Fruit fly (Drosophila melanogaster) whole organism, embryonic: ENCODE results near the gene CG16779.
A peak's percentile ranks its signal among the peaks of the same experiment; 100 is the strongest.

Experiments used
- ATbp ChIP-seq: fragments of 200-800 bp; sonication (Bioruptor generic); optimal IDR thresholded peaks from 2 replicates; lab custom pipeline; 2017; ENCODE audit warnings: missing biosample characterization, mild to moderate bottlenecking, missing genetic modification characterization, missing genetic modification reagents
- Antp ChIP-seq: fragments of 200-800 bp; sonication (Bioruptor generic); optimal IDR thresholded peaks from 3 replicates; lab custom pipeline; 2016; ENCODE audit warnings: missing biosample characterization, missing genetic modification characterization
- BtbVII ChIP-seq: fragments of 200-800 bp; sonication (Bioruptor generic); optimal IDR thresholded peaks from 3 replicates; lab custom pipeline; 2017; ENCODE audit warnings: missing biosample characterization, mild to moderate bottlenecking, missing genetic modification characterization
- CG10654 ChIP-seq: fragments of 200-800 bp; sonication (Bioruptor generic); optimal IDR thresholded peaks from 2 replicates; lab custom pipeline; 2016; ENCODE audit warnings: missing biosample characterization, missing genetic modification characterization
- CG10979 ChIP-seq: fragments of 200-800 bp; sonication (Bioruptor generic); optimal IDR thresholded peaks from 2 replicates; lab custom pipeline; 2018; ENCODE audit warnings: missing biosample characterization, mild to moderate bottlenecking, missing genetic modification characterization, moderate library complexity
- CG11504 ChIP-seq: fragments of 200-800 bp; sonication (Bioruptor generic); optimal IDR thresholded peaks from 3 replicates; lab custom pipeline; 2019; ENCODE audit warnings: missing biosample characterization, mild to moderate bottlenecking, missing genetic modification characterization, moderate library complexity
- CG12299 ChIP-seq: fragments of 200-800 bp; sonication (Bioruptor generic); optimal IDR thresholded peaks from 2 replicates; lab custom pipeline; 2018; ENCODE audit warnings: missing biosample characterization, mild to moderate bottlenecking, missing genetic modification characterization
- CG13123 ChIP-seq: fragments of 200-800 bp; sonication (Bioruptor generic); optimal IDR thresholded peaks from 2 replicates; lab custom pipeline; 2016; ENCODE audit warnings: missing biosample characterization, missing genetic modification characterization
- CG15073 ChIP-seq: fragments of 200-800 bp; sonication (Bioruptor generic); optimal IDR thresholded peaks from 2 replicates; lab custom pipeline; 2016; ENCODE audit warnings: missing biosample characterization, missing genetic modification characterization
- CG15696 ChIP-seq: fragments of 200-800 bp; sonication (Bioruptor generic); optimal IDR thresholded peaks from 2 replicates; lab custom pipeline; 2019; ENCODE audit warnings: missing biosample characterization, mild to moderate bottlenecking, missing genetic modification characterization, moderate library complexity
- CG1603 ChIP-seq: fragments of 200-800 bp; sonication (Bioruptor generic); optimal IDR thresholded peaks from 2 replicates; lab custom pipeline; 2019; ENCODE audit warnings: missing biosample characterization, mild to moderate bottlenecking, missing genetic modification characterization, moderate library complexity
- CG17359 ChIP-seq: fragments of 200-800 bp; sonication (Bioruptor generic); optimal IDR thresholded peaks from 3 replicates; lab custom pipeline; 2018; ENCODE audit warnings: missing biosample characterization, mild to moderate bottlenecking, missing genetic modification characterization, moderate library complexity
- CG17361 ChIP-seq: fragments of 200-800 bp; sonication (Bioruptor generic); IDR thresholded peaks from 3 replicates; pipeline ENCODE4 v1.3.6; 2022; ENCODE audit warnings: missing biosample characterization, missing genetic modification characterization
- CG17912 ChIP-seq: fragments of 200-800 bp; sonication (Bioruptor generic); optimal IDR thresholded peaks from 2 replicates; lab custom pipeline; 2018; ENCODE audit warnings: missing biosample characterization, mild to moderate bottlenecking, missing genetic modification characterization
- CG2712 ChIP-seq: fragments of 200-800 bp; optimal IDR thresholded peaks from 3 replicates; lab custom pipeline; 2019; ENCODE audit warnings: missing biosample characterization, mild to moderate bottlenecking, missing genetic modification characterization, moderate library complexity
- CG31441 ChIP-seq: fragments of 200-800 bp; sonication (Bioruptor generic); IDR thresholded peaks from 2 replicates; pipeline ENCODE4 v1.3.6; 2022; ENCODE audit warnings: missing biosample characterization, missing genetic modification characterization
- CG4730 ChIP-seq: fragments of 200-800 bp; sonication (Bioruptor generic); IDR thresholded peaks from 2 replicates; pipeline ENCODE4 v1.3.6; 2022; ENCODE audit warnings: missing biosample characterization, missing genetic modification characterization
- CG7372 ChIP-seq: fragments of 200-800 bp; sonication (Bioruptor generic); IDR thresholded peaks from 2 replicates; pipeline ENCODE4 v1.3.6; 2022; ENCODE audit warnings: missing biosample characterization, missing genetic modification characterization
- CG8281 ChIP-seq: fragments of 200-800 bp; sonication (Bioruptor generic); optimal IDR thresholded peaks from 2 replicates; lab custom pipeline; 2018; ENCODE audit warnings: missing biosample characterization, mild to moderate bottlenecking, missing genetic modification characterization, moderate library complexity
- D19A ChIP-seq: fragments of 200-800 bp; optimal IDR thresholded peaks from 3 replicates; lab custom pipeline; 2019; ENCODE audit warnings: missing biosample characterization, mild to moderate bottlenecking, missing genetic modification characterization, moderate library complexity
- Dad ChIP-seq: fragments of 200-800 bp; sonication (Bioruptor generic); optimal IDR thresholded peaks from 3 replicates; lab custom pipeline; 2016; ENCODE audit warnings: missing biosample characterization, missing genetic modification characterization
- Dref ChIP-seq: fragments of 200-800 bp; sonication (Bioruptor generic); IDR thresholded peaks from 2 replicates; pipeline ENCODE4 v1.3.6; 2022; ENCODE audit warnings: missing biosample characterization, missing genetic modification characterization
- Ets97D ChIP-seq: fragments of 200-800 bp; sonication (Bioruptor generic); optimal IDR thresholded peaks from 3 replicates; lab custom pipeline; 2016; ENCODE audit warnings: missing biosample characterization, missing genetic modification characterization
- H2.0 ChIP-seq: fragments of 200-800 bp; sonication (Bioruptor generic); IDR thresholded peaks from 2 replicates; pipeline ENCODE4 v1.3.6; 2022; ENCODE audit warnings: missing biosample characterization, missing genetic modification characterization
- Hr78 ChIP-seq, 2 experiments: fragments of 200-800 bp in 1 of 2; fragments of >200 bp in 1 of 2; sonication (Bioruptor generic) in 1 of 2; optimal IDR thresholded peaks; 2 replicates each; lab custom pipeline; 2017 to 2019; ENCODE audit warnings: missing biosample characterization in 2 of 2, missing genetic modification characterization in 2 of 2, mild to moderate bottlenecking in 1 of 2, moderate library complexity in 1 of 2
- Jarid2 ChIP-seq: fragments of 200-800 bp; sonication (Bioruptor generic); optimal IDR thresholded peaks from 3 replicates; lab custom pipeline; 2017; ENCODE audit warnings: mild to moderate bottlenecking, missing biosample characterization, missing genetic modification reagents, missing genetic modification characterization
- Pdp1 ChIP-seq, 2 experiments: fragments of 200-800 bp; sonication (Bioruptor generic); optimal IDR thresholded peaks; 3 replicates each; lab custom pipeline; 2016; ENCODE audit warnings: missing biosample characterization in 2 of 2, missing genetic modification characterization in 2 of 2, mild to moderate bottlenecking in 1 of 2, moderate library complexity in 1 of 2
- ab ChIP-seq: fragments of 200-800 bp; sonication (Bioruptor generic); optimal IDR thresholded peaks from 2 replicates; lab custom pipeline; 2016; ENCODE audit warnings: missing biosample characterization, missing genetic modification characterization
- abd-A ChIP-seq: fragments of 200-800 bp; sonication (Bioruptor generic); optimal IDR thresholded peaks from 3 replicates; lab custom pipeline; 2019; ENCODE audit warnings: missing biosample characterization, mild to moderate bottlenecking, missing genetic modification characterization, moderate library complexity
- bsh ChIP-seq, 2 experiments: fragments of 200-800 bp; sonication (Bioruptor generic); optimal IDR thresholded peaks; 2 replicates each; lab custom pipeline; 2017 to 2018; ENCODE audit warnings: mild to moderate bottlenecking in 2 of 2, missing biosample characterization in 2 of 2, missing genetic modification characterization in 2 of 2, moderate library complexity in 1 of 2
- cad ChIP-seq: fragments of >200 bp; optimal IDR thresholded peaks from 2 replicates; lab custom pipeline; 2017; ENCODE audit warnings: missing biosample characterization, missing genetic modification characterization
- cg ChIP-seq: fragments of 200-800 bp; sonication (Bioruptor generic); optimal IDR thresholded peaks from 3 replicates; lab custom pipeline; 2019; ENCODE audit warnings: missing biosample characterization, mild to moderate bottlenecking, missing genetic modification characterization, moderate library complexity
- chinmo ChIP-seq: fragments of 200-800 bp; sonication (Bioruptor generic); IDR thresholded peaks from 4 replicates; pipeline ENCODE4 v1.3.6; 2022; ENCODE audit warnings: missing biosample characterization, missing genetic modification characterization; ENCODE audit not compliant: partially characterized antibody
- ci ChIP-seq: fragments of 200-800 bp; sonication (Bioruptor generic); IDR thresholded peaks from 3 replicates; pipeline ENCODE4 v1.3.6; 2022; ENCODE audit warnings: missing biosample characterization, missing genetic modification characterization
- cwo ChIP-seq: fragments of 200-800 bp; sonication (Bioruptor generic); optimal IDR thresholded peaks from 3 replicates; lab custom pipeline; 2017; ENCODE audit warnings: missing biosample characterization, missing genetic modification characterization, mild to moderate bottlenecking, moderate library complexity, missing genetic modification reagents
- dan ChIP-seq: fragments of 200-800 bp; sonication (Bioruptor generic); IDR thresholded peaks from 2 replicates; pipeline ENCODE4 v1.3.6; 2022; ENCODE audit warnings: missing biosample characterization, missing genetic modification characterization
- fd96Cb ChIP-seq: fragments of 200-800 bp; sonication (Bioruptor generic); optimal IDR thresholded peaks from 2 replicates; lab custom pipeline; 2018; ENCODE audit warnings: missing biosample characterization, mild to moderate bottlenecking, missing genetic modification characterization, moderate library complexity
- grn ChIP-seq: fragments of 200-800 bp; sonication (Bioruptor generic); optimal IDR thresholded peaks from 3 replicates; lab custom pipeline; 2017; ENCODE audit warnings: missing biosample characterization, missing genetic modification characterization
- gro ChIP-seq: fragments of 200-800 bp; sonication (Bioruptor generic); optimal IDR thresholded peaks from 2 replicates; lab custom pipeline; 2016; ENCODE audit warnings: missing biosample characterization, missing genetic modification characterization
- kah ChIP-seq: fragments of 200-800 bp; sonication (Bioruptor generic); optimal IDR thresholded peaks from 2 replicates; lab custom pipeline; 2018; ENCODE audit warnings: missing biosample characterization, mild to moderate bottlenecking, missing genetic modification characterization
- lilli ChIP-seq: fragments of 200-800 bp; sonication (Bioruptor generic); optimal IDR thresholded peaks from 3 replicates; lab custom pipeline; 2016; ENCODE audit warnings: missing biosample characterization, missing genetic modification characterization
- pb ChIP-seq: fragments of 200-800 bp; sonication (Bioruptor generic); optimal IDR thresholded peaks from 3 replicates; lab custom pipeline; 2016; ENCODE audit warnings: missing biosample characterization, missing genetic modification characterization
- repo ChIP-seq: fragments of 200-800 bp; sonication (Bioruptor generic); optimal IDR thresholded peaks from 2 replicates; lab custom pipeline; 2016; ENCODE audit warnings: missing biosample characterization, missing genetic modification characterization
- rib ChIP-seq: fragments of 200-800 bp; sonication (Bioruptor generic); IDR thresholded peaks from 2 replicates; pipeline ENCODE4 v1.3.6; 2022; ENCODE audit warnings: missing biosample characterization, missing genetic modification characterization
- ro ChIP-seq: fragments of 200-800 bp; sonication (Bioruptor generic); IDR thresholded peaks from 2 replicates; pipeline ENCODE4 v1.3.6; 2022; ENCODE audit warnings: missing biosample characterization, missing genetic modification characterization
- sens ChIP-seq: fragments of 200-800 bp; sonication (Bioruptor generic); peaks from one replicate; lab custom pipeline; 2016; ENCODE audit warnings: missing biosample characterization, missing genetic modification characterization
- sna ChIP-seq: fragments of 200-800 bp; sonication (Bioruptor generic); IDR thresholded peaks from 2 replicates; pipeline ENCODE4 v1.3.6; 2022; ENCODE audit warnings: missing biosample characterization, missing genetic modification characterization; ENCODE audit not compliant: partially characterized antibody
- zen ChIP-seq: fragments of 200-800 bp; sonication (Bioruptor generic); optimal IDR thresholded peaks from 3 replicates; lab custom pipeline; 2018; ENCODE audit warnings: missing biosample characterization, mild to moderate bottlenecking, missing genetic modification characterization, moderate library complexity

Gene CG16779

DNA sequence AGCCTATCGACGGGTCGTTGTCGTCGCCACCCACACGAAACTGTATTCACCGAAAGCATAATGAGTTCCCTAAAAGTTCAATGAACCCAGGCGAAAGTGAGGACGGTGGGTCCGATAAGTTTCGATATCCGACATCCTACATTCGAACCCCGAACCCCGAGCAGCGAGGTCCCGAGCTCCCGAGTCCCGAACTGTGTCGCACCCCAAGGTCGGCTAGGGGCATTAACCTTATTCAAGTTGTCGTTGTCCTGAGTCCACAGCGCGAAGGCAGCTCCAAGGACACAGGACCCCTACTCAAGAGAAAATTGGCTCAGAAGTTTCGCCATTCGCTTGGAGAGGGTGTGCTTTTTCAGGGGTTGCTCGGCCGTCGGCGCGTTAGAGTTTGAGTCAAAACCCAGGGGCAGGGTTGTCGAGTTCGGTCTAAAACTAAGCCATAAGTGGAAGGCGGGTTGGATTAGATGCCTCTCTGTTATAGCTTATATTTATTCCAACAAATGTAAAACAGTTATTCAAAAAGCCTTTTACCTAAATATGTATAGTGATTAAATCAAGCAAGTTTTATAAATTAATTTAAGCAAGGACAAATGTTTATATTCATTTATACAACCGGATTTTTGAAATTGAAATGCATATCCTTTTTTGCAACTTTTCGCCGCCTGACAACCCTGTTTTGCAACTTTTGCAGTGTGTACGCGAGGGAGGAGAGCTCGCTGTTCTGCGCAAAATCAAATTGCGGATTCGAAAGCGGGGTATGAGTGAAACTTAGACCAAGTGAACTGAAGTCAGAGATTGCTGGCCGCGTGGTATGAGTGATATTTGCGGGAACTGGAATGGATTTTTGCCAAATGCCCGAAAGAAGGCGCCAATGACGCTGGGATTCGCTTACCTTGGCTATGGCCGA is 33.8 kb downstream of the CG16779 start (continued):
- TF ChIP-seq dan (GFP tag; lab: Robert Waterston, UW) (no peak), kah (peak; percentile 28), CG10654 (GFP tag; lab: Kevin White, UChicago) (peak; percentile 35), CG1603 (peak; percentile 28), lilli (GFP tag; lab: Kevin White, UChicago) (peak; percentile 74), ci (peak; percentile 34; the same call in 1 of the 3 replicates), gro (peak; percentile 1), grn (GFP tag; lab: Kevin White, UChicago) (no peak), CG15696 (tag; lab: Kevin White, UChicago) (peak; percentile 4), Pdp1 (GFP tag; optimal IDR thresholded peaks at IDR 0.05; lab: Kevin White, UChicago) (peak in 1 of 2 experiments; percentile 40), CG15073 (GFP tag; lab: Kevin White, UChicago) (no peak), chinmo (GFP tag; lab: Robert Waterston, UW) (no peak), zen (tag; lab: Kevin White, UChicago) (no peak), pb (GFP tag; lab: Kevin White, UChicago) (no peak), CG17361 (GFP tag; lab: Robert Waterston, UW) (peak; percentile 70), CG8281 (tag; lab: Kevin White, UChicago) (peak; percentile 31), cg (GFP tag; lab: Kevin White, UChicago) (no peak), fd96Cb (tag; lab: Kevin White, UChicago) (peak; percentile 46), Antp (GFP tag; lab: Kevin White, UChicago) (peak; percentile 51), CG17359 (tag; lab: Kevin White, UChicago) (peak; percentile 61), cad (GFP tag; lab: Kevin White, UChicago) (no peak), sens (GFP tag; lab: Kevin White, UChicago) (peak; percentile 82), Dref (GFP tag; lab: Robert Waterston, UW) (no peak), CG12299 (tag; lab: Kevin White, UChicago) (peak; percentile 80), Ets97D (GFP tag; lab: Kevin White, UChicago) (no peak), Hr78 (GFP tag; optimal IDR thresholded peaks at IDR 0.05; lab: Kevin White, UChicago) (no peak), rib (no peak), D19A (peak; percentile 65), CG2712 (tag; lab: Kevin White, UChicago) (peak; percentile 69), CG7372 (peak; percentile 40; the same call in 1 of the 2 replicates), CG11504 (tag; lab: Kevin White, UChicago) (peak; percentile 84), Dad (GFP tag; lab: Kevin White, UChicago) (peak; percentile 23), CG31441 (GFP tag; lab: Robert Waterston, UW) (peak; percentile 74), ATbp (GFP tag; lab: Kevin White, UChicago) (peak; percentile 62), cwo (GFP tag; lab: Kevin White, UChicago) (peak; percentile 78), BtbVII (peak; percentile 73), repo (GFP tag; lab: Kevin White, UChicago) (no peak), CG17912 (GFP tag; lab: Kevin White, UChicago) (no peak), CG10979 (peak; percentile 56), sna (GFP tag; lab: Robert Waterston, UW) (no peak), Jarid2 (no peak), bsh (GFP tag; optimal IDR thresholded peaks at IDR 0.05; lab: Kevin White, UChicago) (peak in 1 of 2 experiments; percentile 59), H2.0 (GFP tag; lab: Robert Waterston, UW) (peak; percentile 28; the same call in 1 of the 2 replicates), ro (no peak), ab (GFP tag; lab: Kevin White, UChicago) (no peak), abd-A (tag; lab: Kevin White, UChicago) (no peak), CG4730 (GFP tag; lab: Robert Waterston, UW) (peak; percentile 43; the same call in 1 of the 2 replicates), CG13123 (GFP tag; lab: Kevin White, UChicago) (no peak)
